Fruit fly (Drosophila melanogaster): ENCODE measurements around the gene GatC.
A peak's percentile ranks its signal among the peaks of the same experiment; 100 is the strongest.

The GatC gene

DNA sequence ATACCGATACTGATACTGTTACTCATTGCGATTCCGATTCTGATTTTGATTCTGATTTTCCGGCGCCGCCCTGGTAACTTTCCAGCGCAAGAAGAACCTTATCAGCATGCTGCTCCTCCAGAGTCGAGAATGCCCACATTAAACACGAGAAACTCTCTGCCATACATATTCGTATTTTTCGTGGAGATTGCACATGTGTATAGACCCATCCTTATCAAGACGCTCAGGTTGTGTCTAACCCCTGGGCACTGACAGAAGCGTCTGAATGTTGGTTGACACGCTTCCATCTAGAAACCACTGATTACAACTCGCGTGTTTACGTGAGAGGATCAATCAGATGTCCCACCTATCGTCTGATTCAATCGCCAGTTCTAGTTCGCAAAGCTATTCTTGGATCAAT, 27.7 kb downstream of the GatC start:
- TF ChIP-seq CG7372 (GFP tag; IDR thresholded peaks at IDR 0.05) = no peak
- TF ChIP-seq grn (GFP tag; optimal IDR thresholded peaks at IDR 0.05) = peak; percentile 25
- TF ChIP-seq cwo (GFP tag; optimal IDR thresholded peaks at IDR 0.05) = peak; percentile 3
- TF ChIP-seq Side (GFP tag; optimal IDR thresholded peaks at IDR 0.05) = no peak
- TF ChIP-seq CG34422 (GFP tag; IDR thresholded peaks at IDR 0.05) = no peak
- TF ChIP-seq CG8089 (GFP tag; optimal IDR thresholded peaks at IDR 0.05) = no peak
- TF ChIP-seq BEAF-32 (GFP tag; optimal IDR thresholded peaks at IDR 0.05) = no peak
- no peak for TF ChIP-seq phol (tag; optimal IDR thresholded peaks at IDR 0.05)
- peak; percentile 27 for TF ChIP-seq sug (tag; optimal IDR thresholded peaks at IDR 0.05)
- TF ChIP-seq CG12071 (GFP tag; optimal IDR thresholded peaks at IDR 0.05) = no peak
- peak; percentile 25 for TF ChIP-seq exex (tag; optimal IDR thresholded peaks at IDR 0.05)
- no peak for TF ChIP-seq Sry-β (GFP tag; optimal IDR thresholded peaks at IDR 0.05)

DNA sequence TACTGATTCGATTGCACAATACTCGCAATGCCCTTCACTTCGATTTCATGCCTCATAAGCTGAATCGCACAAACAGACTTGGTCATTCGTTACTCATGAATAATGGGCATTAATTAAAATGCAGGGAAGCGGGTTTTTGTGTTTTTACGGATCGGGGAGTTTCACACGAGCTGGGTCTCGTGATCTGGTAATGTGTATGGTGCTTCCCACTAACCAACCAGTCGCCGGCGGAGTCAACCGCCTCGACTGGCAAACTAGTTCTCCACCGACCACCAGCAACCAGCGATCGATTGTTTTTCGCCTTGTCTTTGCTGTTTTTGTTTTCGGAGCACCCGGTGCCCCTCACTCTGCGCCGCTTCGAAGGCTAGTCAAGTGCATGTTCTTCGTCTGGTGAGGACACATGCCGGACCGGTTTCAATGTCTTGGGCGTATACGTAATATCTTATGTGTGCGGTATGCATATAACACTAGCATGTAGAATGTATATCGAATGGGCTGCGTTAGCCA, 28.3 kb downstream of the GatC start:
- TF ChIP-seq CG9797 (GFP tag; optimal IDR thresholded peaks at IDR 0.05) = no peak
- TF ChIP-seq slp2 (GFP tag; optimal IDR thresholded peaks at IDR 0.05) = no peak
- TF ChIP-seq CG8924 (tag; optimal IDR thresholded peaks at IDR 0.05) = no peak
- TF ChIP-seq lola (GFP tag; optimal IDR thresholded peaks at IDR 0.05) = no peak
- no peak for TF ChIP-seq Lhr (GFP tag; optimal IDR thresholded peaks at IDR 0.05)
- no peak for TF ChIP-seq CG4282 (GFP tag; optimal IDR thresholded peaks at IDR 0.05)
- no peak for TF ChIP-seq CG6791 (GFP tag; IDR thresholded peaks at IDR 0.05; ENCODE audit: partially characterized antibody)
- no peak for TF ChIP-seq Ptx1 (GFP tag; IDR thresholded peaks at IDR 0.05)
- TF ChIP-seq sisA (GFP tag; IDR thresholded peaks at IDR 0.05) = no peak
- TF ChIP-seq vvl (GFP tag; IDR thresholded peaks at IDR 0.05) = peak; percentile 65
- no peak for TF ChIP-seq tup (GFP tag; optimal IDR thresholded peaks at IDR 0.05)
- no peak for TF ChIP-seq fd96Cb (tag; optimal IDR thresholded peaks at IDR 0.05)
- TF ChIP-seq Sox100B (GFP tag; optimal IDR thresholded peaks at IDR 0.05) = no peak
- no peak for TF ChIP-seq CG7556 (GFP tag; optimal IDR thresholded peaks at IDR 0.05)
- no peak for TF ChIP-seq CG15011 (GFP tag; optimal IDR thresholded peaks at IDR 0.05)
- no peak for TF ChIP-seq Dip3 (GFP tag; optimal IDR thresholded peaks at IDR 0.05)
- TF ChIP-seq cwo (GFP tag; optimal IDR thresholded peaks at IDR 0.05) = peak; percentile 89
- TF ChIP-seq nom (GFP tag; optimal IDR thresholded peaks at IDR 0.05) = peak; percentile 60
- no peak for TF ChIP-seq sd (tag; optimal IDR thresholded peaks at IDR 0.05)
- TF ChIP-seq CG1529 (GFP tag; optimal IDR thresholded peaks at IDR 0.05) = no peak
- TF ChIP-seq BtbVII (GFP tag; optimal IDR thresholded peaks at IDR 0.05) = no peak
- no peak for TF ChIP-seq CG14667 (GFP tag; IDR thresholded peaks at IDR 0.05)
- no peak for TF ChIP-seq MTF-1 (GFP tag; optimal IDR thresholded peaks at IDR 0.05; ENCODE audit: borderline replicate concordance)
- no peak for TF ChIP-seq Meics (GFP tag; optimal IDR thresholded peaks at IDR 0.05)
- no peak for TF ChIP-seq exex (tag; optimal IDR thresholded peaks at IDR 0.05)
- TF ChIP-seq CG11504 (tag; optimal IDR thresholded peaks at IDR 0.05) = no peak
- TF ChIP-seq CG17328 (GFP tag; IDR thresholded peaks at IDR 0.05) = no peak
- no peak for TF ChIP-seq Awh (GFP tag; IDR thresholded peaks at IDR 0.05)
- no peak for TF ChIP-seq mirr (GFP tag; optimal IDR thresholded peaks at IDR 0.05)
- TF ChIP-seq CG15269 (tag; optimal IDR thresholded peaks at IDR 0.05) = no peak
- TF ChIP-seq CG6272 (GFP tag; IDR thresholded peaks at IDR 0.05) = no peak
- TF ChIP-seq CkIIα-i1 (GFP tag; IDR thresholded peaks at IDR 0.05) = no peak
- peak; percentile 71; the same call in 2 of the 4 replicates for TF ChIP-seq chinmo (GFP tag; IDR thresholded peaks at IDR 0.05; ENCODE audit: partially characterized antibody)
- no peak for TF ChIP-seq sna (GFP tag; IDR thresholded peaks at IDR 0.05; ENCODE audit: partially characterized antibody)
- no peak for TF ChIP-seq lbe (GFP tag; optimal IDR thresholded peaks at IDR 0.05)
- no peak for TF ChIP-seq nmo (GFP tag; optimal IDR thresholded peaks at IDR 0.05)
- TF ChIP-seq CG7357 (GFP tag; IDR thresholded peaks at IDR 0.05) = no peak
- no peak for TF ChIP-seq mam (GFP tag; optimal IDR thresholded peaks at IDR 0.05)
- no peak for TF ChIP-seq Fer2 (tag; optimal IDR thresholded peaks at IDR 0.05)
